Fruit fly (Drosophila melanogaster) whole organism, prepupa: Measurements from ENCODE around the gene CG31883.

ENCODE experiments used
- CG10631 ChIP-seq: fragments of 200-800 bp; sonication (Bioruptor generic); optimal IDR thresholded peaks from 2 replicates; lab custom pipeline; 2016; ENCODE audit warnings: missing biosample characterization, missing genetic modification characterization
- CG10669 ChIP-seq: fragments of 200-800 bp; sonication (Bioruptor generic); optimal IDR thresholded peaks from 3 replicates; lab custom pipeline; 2018; ENCODE audit warnings: missing biosample characterization, mild to moderate bottlenecking, missing genetic modification characterization, moderate library complexity
- CG11294 ChIP-seq: fragments of 200-800 bp; sonication (Bioruptor generic); IDR thresholded peaks from 2 replicates; pipeline ENCODE4 v1.3.6; 2022; ENCODE audit warnings: missing biosample characterization, missing genetic modification characterization
- CG11762 ChIP-seq: fragments of 200-800 bp; sonication (Bioruptor generic); optimal IDR thresholded peaks from 3 replicates; lab custom pipeline; 2016; ENCODE audit warnings: missing biosample characterization, missing genetic modification characterization; ENCODE audit not compliant: insufficient read depth
- CG11902 ChIP-seq: fragments of 200-800 bp; sonication (Bioruptor generic); optimal IDR thresholded peaks from 3 replicates; lab custom pipeline; 2016; ENCODE audit warnings: missing biosample characterization, missing genetic modification characterization
- CG15336 ChIP-seq: fragments of 200-800 bp; sonication (Bioruptor generic); IDR thresholded peaks from 2 replicates; pipeline ENCODE4 v1.3.6; 2022; ENCODE audit warnings: missing biosample characterization, missing genetic modification characterization
- CG1621 ChIP-seq: fragments of 200-800 bp; sonication (Bioruptor generic); optimal IDR thresholded peaks from 3 replicates; lab custom pipeline; 2018; ENCODE audit warnings: missing biosample characterization, mild to moderate bottlenecking, missing genetic modification characterization
- CG16779 ChIP-seq: fragments of 200-800 bp; sonication (Bioruptor generic); optimal IDR thresholded peaks from 3 replicates; lab custom pipeline; 2017; ENCODE audit warnings: missing biosample characterization, mild to moderate bottlenecking, missing genetic modification characterization
- CG3032 ChIP-seq: fragments of 200-800 bp; optimal IDR thresholded peaks from 2 replicates; lab custom pipeline; 2019; ENCODE audit warnings: missing biosample characterization, mild to moderate bottlenecking, missing genetic modification characterization, moderate library complexity
- CG31627 ChIP-seq: fragments of 200-800 bp; sonication (Bioruptor generic); optimal IDR thresholded peaks from 3 replicates; lab custom pipeline; 2016; ENCODE audit warnings: missing biosample characterization, missing genetic modification characterization
- CG32006 ChIP-seq: fragments of 200-800 bp; sonication (Bioruptor generic); optimal IDR thresholded peaks from 3 replicates; lab custom pipeline; 2017; ENCODE audit warnings: missing biosample characterization, mild to moderate bottlenecking, missing genetic modification characterization
- CG3919 ChIP-seq: fragments of 200-800 bp; sonication (Bioruptor generic); optimal IDR thresholded peaks from 3 replicates; lab custom pipeline; 2016; ENCODE audit warnings: missing biosample characterization, missing genetic modification characterization
- CG4318 ChIP-seq: fragments of 200-800 bp; sonication (Bioruptor generic); optimal IDR thresholded peaks from 3 replicates; lab custom pipeline; 2017; ENCODE audit warnings: missing biosample characterization, mild to moderate bottlenecking, missing genetic modification characterization
- CG6163 ChIP-seq: fragments of 200-800 bp; sonication (Bioruptor generic); IDR thresholded peaks from 3 replicates; pipeline ENCODE4 v1.3.6; 2022; ENCODE audit warnings: missing biosample characterization, missing genetic modification characterization
- CG6276 ChIP-seq: fragments of 200-800 bp; sonication (Bioruptor generic); optimal IDR thresholded peaks from 2 replicates; lab custom pipeline; 2017; ENCODE audit warnings: missing biosample characterization, mild to moderate bottlenecking, missing genetic modification characterization
- CG6792 ChIP-seq: fragments of 200-800 bp; sonication (Bioruptor generic); optimal IDR thresholded peaks from 3 replicates; lab custom pipeline; 2016; ENCODE audit warnings: missing biosample characterization, missing genetic modification characterization
- CG6808 ChIP-seq: fragments of 200-800 bp; sonication (Bioruptor generic); optimal IDR thresholded peaks from 3 replicates; lab custom pipeline; 2017; ENCODE audit warnings: missing biosample characterization, missing genetic modification characterization, mild to moderate bottlenecking, moderate library complexity, missing genetic modification reagents
- CG7368 ChIP-seq: fragments of 200-800 bp; sonication (Bioruptor generic); optimal IDR thresholded peaks from 3 replicates; lab custom pipeline; 2016; ENCODE audit warnings: missing biosample characterization, missing genetic modification characterization
- CG8319 ChIP-seq: fragments of 200-800 bp; sonication (Bioruptor generic); optimal IDR thresholded peaks from 3 replicates; lab custom pipeline; 2016; ENCODE audit warnings: missing biosample characterization, missing genetic modification characterization
- CG8632 ChIP-seq: fragments of 200-800 bp; sonication (Bioruptor generic); optimal IDR thresholded peaks from 3 replicates; lab custom pipeline; 2016; ENCODE audit warnings: missing biosample characterization, missing genetic modification characterization
- CG9139 ChIP-seq: fragments of 200-800 bp; sonication (Bioruptor generic); optimal IDR thresholded peaks from 3 replicates; lab custom pipeline; 2017; ENCODE audit warnings: missing biosample characterization, mild to moderate bottlenecking, missing genetic modification characterization
- Eip75B ChIP-seq: fragments of 200-800 bp; sonication (Bioruptor generic); optimal IDR thresholded peaks from 3 replicates; lab custom pipeline; 2016; ENCODE audit warnings: missing biosample characterization, missing genetic modification characterization
- Eip78C ChIP-seq: fragments of 200-800 bp; sonication (Bioruptor generic); peaks from one replicate; lab custom pipeline; 2016; ENCODE audit warnings: missing biosample characterization, missing genetic modification characterization
- Gug ChIP-seq: fragments of 200-800 bp; sonication (Bioruptor generic); IDR thresholded peaks from 2 replicates; pipeline ENCODE4 v1.3.6; 2022; ENCODE audit warnings: missing biosample characterization, missing genetic modification characterization
- Hr38 ChIP-seq: sonication (Bioruptor generic); optimal IDR thresholded peaks from 2 replicates; lab custom pipeline; 2016; ENCODE audit warnings: missing biosample characterization, missing genetic modification characterization
- Hr39 ChIP-seq: fragments of 200-800 bp; sonication (Bioruptor generic); optimal IDR thresholded peaks from 2 replicates; lab custom pipeline; 2016; ENCODE audit warnings: missing biosample characterization, missing genetic modification characterization
- Lpt ChIP-seq: fragments of 200-800 bp; sonication (Bioruptor generic); optimal IDR thresholded peaks from 3 replicates; lab custom pipeline; 2016; ENCODE audit warnings: missing biosample characterization, missing genetic modification characterization
- Met ChIP-seq: fragments of 200-800 bp; sonication (Bioruptor generic); optimal IDR thresholded peaks from 3 replicates; lab custom pipeline; 2016; ENCODE audit warnings: missing biosample characterization, missing genetic modification characterization
- OdsH ChIP-seq: fragments of 200-800 bp; sonication (Bioruptor generic); optimal IDR thresholded peaks from 3 replicates; lab custom pipeline; 2016; ENCODE audit warnings: missing biosample characterization, missing genetic modification characterization
- Smox ChIP-seq: fragments of 200-800 bp; sonication (Bioruptor generic); optimal IDR thresholded peaks from 3 replicates; lab custom pipeline; 2016; ENCODE audit warnings: missing biosample characterization, missing genetic modification characterization
- Sox15 ChIP-seq: fragments of 200-800 bp; sonication (Bioruptor generic); optimal IDR thresholded peaks from 3 replicates; lab custom pipeline; 2016; ENCODE audit warnings: missing biosample characterization, missing genetic modification characterization
- achi ChIP-seq: fragments of 200-800 bp; sonication (Bioruptor generic); optimal IDR thresholded peaks from 3 replicates; lab custom pipeline; 2016; ENCODE audit warnings: missing biosample characterization, missing genetic modification characterization
- acj6 ChIP-seq: fragments of 200-800 bp; sonication (Bioruptor generic); optimal IDR thresholded peaks from 3 replicates; lab custom pipeline; 2016; ENCODE audit warnings: missing biosample characterization, missing genetic modification characterization
- cyc ChIP-seq: fragments of 200-800 bp; sonication (Bioruptor generic); optimal IDR thresholded peaks from 3 replicates; lab custom pipeline; 2016; ENCODE audit warnings: missing biosample characterization, missing genetic modification characterization
- dac ChIP-seq: fragments of 200-800 bp; sonication (Bioruptor generic); optimal IDR thresholded peaks from 2 replicates; lab custom pipeline; 2017; ENCODE audit warnings: missing biosample characterization, mild to moderate bottlenecking, missing genetic modification characterization
- dsx ChIP-seq: fragments of 200-800 bp; optimal IDR thresholded peaks from 3 replicates; lab custom pipeline; 2019; ENCODE audit warnings: missing biosample characterization, mild to moderate bottlenecking, missing genetic modification characterization, moderate library complexity; ENCODE audit not compliant: poor library complexity, severe bottlenecking
- eg ChIP-seq: fragments of 200-800 bp; sonication (Bioruptor generic); IDR thresholded peaks from 3 replicates; pipeline ENCODE4 v1.3.6; 2022; ENCODE audit warnings: missing biosample characterization, missing genetic modification characterization
- esn ChIP-seq: fragments of 200-800 bp; sonication (Bioruptor generic); optimal IDR thresholded peaks from 2 replicates; lab custom pipeline; 2016; ENCODE audit warnings: missing biosample characterization, mild to moderate bottlenecking, missing genetic modification characterization, moderate library complexity
- fd59A ChIP-seq: fragments of 200-800 bp; sonication (Bioruptor generic); optimal IDR thresholded peaks from 2 replicates; lab custom pipeline; 2017; ENCODE audit warnings: missing biosample characterization, mild to moderate bottlenecking, missing genetic modification characterization, missing genetic modification reagents
- fd85E ChIP-seq: fragments of 200-800 bp; sonication (Bioruptor generic); optimal IDR thresholded peaks from 3 replicates; lab custom pipeline; 2016; ENCODE audit warnings: missing biosample characterization, missing genetic modification characterization
- fkh ChIP-seq: fragments of 200-800 bp; sonication (Bioruptor generic); optimal IDR thresholded peaks from 3 replicates; lab custom pipeline; 2017; ENCODE audit warnings: missing biosample characterization, mild to moderate bottlenecking, missing genetic modification characterization, moderate library complexity
- lz ChIP-seq: fragments of 200-800 bp; sonication (Bioruptor generic); optimal IDR thresholded peaks from 3 replicates; lab custom pipeline; 2016; ENCODE audit warnings: missing biosample characterization, missing genetic modification characterization
- pdm3 ChIP-seq: fragments of 200-800 bp; sonication (Bioruptor generic); optimal IDR thresholded peaks from 3 replicates; lab custom pipeline; 2016; ENCODE audit warnings: missing biosample characterization, missing genetic modification characterization
- salr ChIP-seq, 2 experiments: fragments of 200-800 bp; sonication (Bioruptor generic); optimal IDR thresholded peaks; 3 replicates each; lab custom pipeline; 2016 to 2018; ENCODE audit warnings: missing biosample characterization in 2 of 2, missing genetic modification characterization in 2 of 2, mild to moderate bottlenecking in 1 of 2
- spab ChIP-seq: fragments of 200-800 bp; sonication (Bioruptor generic); optimal IDR thresholded peaks from 2 replicates; lab custom pipeline; 2017; ENCODE audit warnings: missing biosample characterization, mild to moderate bottlenecking, missing genetic modification characterization, missing genetic modification reagents
- ss ChIP-seq, 2 experiments: fragments of 200-800 bp; sonication (Bioruptor generic); optimal IDR thresholded peaks; 2 replicates in 1 of 2; 3 replicates in 1 of 2; lab custom pipeline; 2017 to 2018; ENCODE audit warnings: mild to moderate bottlenecking in 2 of 2, missing biosample characterization in 2 of 2, missing genetic modification characterization in 2 of 2, moderate library complexity in 1 of 2
- svp ChIP-seq: fragments of 200-800 bp; sonication (Bioruptor generic); peaks from one replicate; lab custom pipeline; 2016; ENCODE audit warnings: missing biosample characterization, missing genetic modification characterization
- topi ChIP-seq: fragments of 200-800 bp; sonication (Bioruptor generic); optimal IDR thresholded peaks from 3 replicates; lab custom pipeline; 2016; ENCODE audit warnings: missing biosample characterization, missing genetic modification characterization
- vri ChIP-seq: fragments of 200-800 bp; sonication (Bioruptor generic); optimal IDR thresholded peaks from 3 replicates; lab custom pipeline; 2016; ENCODE audit warnings: missing biosample characterization, mild to moderate bottlenecking, missing genetic modification characterization

Gene CG31883

dm6 chr2L:9528215-9528614 is at the start of gene CG31883:
Gene CG31883, plus strand, starts transcription at chr2L:9528515.
- TF ChIP-seq CG3032 (tag; lab: Kevin White, UChicago) (no peak), fd85E (GFP tag; lab: Kevin White, UChicago) (no peak), Hr39 (GFP tag; lab: Kevin White, UChicago) (no peak), Lpt (GFP tag; lab: Kevin White, UChicago) (no peak), CG6163 (GFP tag; lab: Robert Waterston, UW) (no peak), CG6276 (no peak), CG8632 (GFP tag; lab: Kevin White, UChicago) (no peak), salr (GFP tag; optimal IDR thresholded peaks at IDR 0.05; lab: Kevin White, UChicago) (no peak)

DNA sequence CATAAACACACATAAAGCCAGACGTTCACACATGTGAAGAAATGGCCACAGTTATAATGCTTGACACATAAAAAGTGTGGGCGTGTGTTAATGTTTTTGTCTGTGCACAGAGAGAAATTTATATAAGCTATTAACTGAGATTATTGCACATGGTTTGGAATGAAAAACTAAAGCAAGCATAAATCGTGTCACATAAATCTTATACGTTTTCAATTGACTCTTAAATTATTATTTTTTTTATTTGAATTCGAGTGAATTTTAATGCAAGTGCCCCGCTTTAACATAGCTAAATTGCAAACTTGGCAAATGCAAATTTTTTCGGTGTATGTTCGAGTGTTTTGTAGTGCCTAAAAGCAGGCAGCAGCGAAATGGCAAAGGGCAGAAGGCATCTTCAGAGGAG is 40.8 kb upstream of the CG31883 start:
- TF ChIP-seq cyc (GFP tag; lab: Kevin White, UChicago), result peak; percentile 9
- TF ChIP-seq esn (GFP tag; lab: Kevin White, UChicago), result peak; percentile 4
- TF ChIP-seq CG16779 (tag; lab: Kevin White, UChicago), result no peak
- peak; percentile 35 for TF ChIP-seq pdm3 (GFP tag; lab: Kevin White, UChicago)
- TF ChIP-seq svp (GFP tag; lab: Kevin White, UChicago), result peak; percentile 43
- no peak for TF ChIP-seq lz (GFP tag; lab: Kevin White, UChicago)
- TF ChIP-seq Eip78C (GFP tag; lab: Kevin White, UChicago), result peak; percentile 81
- TF ChIP-seq CG8319 (GFP tag; lab: Kevin White, UChicago), result no peak
- TF ChIP-seq fd85E (GFP tag; lab: Kevin White, UChicago), result no peak
- no peak for TF ChIP-seq CG1621 (tag; lab: Kevin White, UChicago)
- TF ChIP-seq CG6163 (GFP tag; lab: Robert Waterston, UW), result no peak
- TF ChIP-seq Smox, result peak; percentile 10
- TF ChIP-seq topi, result no peak
- no peak for TF ChIP-seq CG11902
- TF ChIP-seq Hr38, result no peak
- TF ChIP-seq CG15336, result 0 out of 2 replicates have a peak, but pooled peaks have one; percentile 23
- TF ChIP-seq Met (GFP tag; lab: Kevin White, UChicago), result peak; percentile 13
- no peak for TF ChIP-seq CG11762
- TF ChIP-seq CG4318 (GFP tag; lab: Kevin White, UChicago), result no peak
- no peak for TF ChIP-seq CG10669
- TF ChIP-seq CG6276, result no peak
- TF ChIP-seq CG32006 (GFP tag; lab: Kevin White, UChicago), result peak; percentile 43
- TF ChIP-seq CG9139, result no peak
- no peak for TF ChIP-seq CG3032 (tag; lab: Kevin White, UChicago)
- TF ChIP-seq Gug (GFP tag; lab: Robert Waterston, UW), result no peak
- TF ChIP-seq CG31627 (GFP tag; lab: Kevin White, UChicago), result peak; percentile 17
- peak; percentile 35 for TF ChIP-seq OdsH (GFP tag; lab: Kevin White, UChicago)
- no peak for TF ChIP-seq ss (GFP tag; optimal IDR thresholded peaks at IDR 0.05; lab: Kevin White, UChicago)
- no peak for TF ChIP-seq dac (GFP tag; lab: Kevin White, UChicago)
- TF ChIP-seq Lpt (GFP tag; lab: Kevin White, UChicago), result no peak
- TF ChIP-seq acj6 (GFP tag; lab: Kevin White, UChicago), result no peak
- TF ChIP-seq dsx (GFP tag; lab: Kevin White, UChicago), result no peak
- no peak for TF ChIP-seq eg
- TF ChIP-seq CG6808 (GFP tag; lab: Kevin White, UChicago), result no peak
- peak in 1 of 2 experiments; percentile 29 for TF ChIP-seq salr (GFP tag; optimal IDR thresholded peaks at IDR 0.05; lab: Kevin White, UChicago)
- TF ChIP-seq CG7368 (GFP tag; lab: Kevin White, UChicago), result no peak
- no peak for TF ChIP-seq vri (GFP tag; lab: Kevin White, UChicago)
- no peak for TF ChIP-seq CG6792 (GFP tag; lab: Kevin White, UChicago)
- TF ChIP-seq CG3919 (GFP tag; lab: Kevin White, UChicago), result peak; percentile 32
- TF ChIP-seq spab (GFP tag; lab: Kevin White, UChicago), result no peak
- no peak for TF ChIP-seq CG11294 (GFP tag; lab: Robert Waterston, UW)
- peak; percentile 3 for TF ChIP-seq achi (GFP tag; lab: Kevin White, UChicago)
- TF ChIP-seq Eip75B (GFP tag; lab: Kevin White, UChicago), result no peak
- TF ChIP-seq fd59A (GFP tag; lab: Kevin White, UChicago), result no peak
- TF ChIP-seq CG10631 (GFP tag; lab: Kevin White, UChicago), result peak; percentile 29
- TF ChIP-seq Sox15 (GFP tag; lab: Kevin White, UChicago), result no peak
- TF ChIP-seq fkh (GFP tag; lab: Kevin White, UChicago), result no peak
- TF ChIP-seq CG8632 (GFP tag; lab: Kevin White, UChicago), result no peak
